Fruit fly (Drosophila melanogaster) whole organism, embryonic: ENCODE measurements around the gene mtsh.

Experiments used
- CG10267 ChIP-seq: fragments of 200-800 bp; sonication (Bioruptor generic); optimal IDR thresholded peaks from 2 replicates; lab custom pipeline; 2018; ENCODE audit warnings: missing biosample characterization, mild to moderate bottlenecking, missing genetic modification characterization, moderate library complexity
- CG10366 ChIP-seq: fragments of 200-800 bp; sonication (Bioruptor generic); IDR thresholded peaks from 2 replicates; pipeline ENCODE4 v1.3.6; 2022; ENCODE audit warnings: missing biosample characterization, missing genetic modification characterization
- CG10462 ChIP-seq: fragments of 200-800 bp; sonication (Bioruptor generic); optimal IDR thresholded peaks from 2 replicates; lab custom pipeline; 2016; ENCODE audit warnings: missing biosample characterization, missing genetic modification characterization
- CG11247 ChIP-seq: fragments of 200-800 bp; sonication (Bioruptor generic); IDR thresholded peaks from 2 replicates; pipeline ENCODE4 v1.3.6; 2022; ENCODE audit warnings: missing biosample characterization, missing genetic modification characterization
- CG11504 ChIP-seq: fragments of 200-800 bp; sonication (Bioruptor generic); optimal IDR thresholded peaks from 3 replicates; lab custom pipeline; 2019; ENCODE audit warnings: missing biosample characterization, mild to moderate bottlenecking, missing genetic modification characterization, moderate library complexity
- CG15479 ChIP-seq: fragments of 200-800 bp; sonication (Bioruptor generic); optimal IDR thresholded peaks from 3 replicates; lab custom pipeline; 2019; ENCODE audit warnings: missing biosample characterization, mild to moderate bottlenecking, missing genetic modification characterization, moderate library complexity
- CG16813 ChIP-seq: fragments of 200-800 bp; sonication (Bioruptor generic); IDR thresholded peaks from 3 replicates; pipeline ENCODE4 v1.3.6; 2022; ENCODE audit warnings: missing biosample characterization, missing genetic modification characterization; ENCODE audit not compliant: partially characterized antibody
- CG17385 ChIP-seq: fragments of 200-800 bp; sonication (Bioruptor generic); optimal IDR thresholded peaks from 3 replicates; lab custom pipeline; 2018; ENCODE audit warnings: missing biosample characterization, mild to moderate bottlenecking, missing genetic modification characterization
- CG17912 ChIP-seq: fragments of 200-800 bp; sonication (Bioruptor generic); optimal IDR thresholded peaks from 2 replicates; lab custom pipeline; 2018; ENCODE audit warnings: missing biosample characterization, mild to moderate bottlenecking, missing genetic modification characterization
- CG2120 ChIP-seq: fragments of 200-800 bp; sonication (Bioruptor generic); optimal IDR thresholded peaks from 3 replicates; lab custom pipeline; 2016; ENCODE audit warnings: missing biosample characterization, missing genetic modification characterization
- CG2199 ChIP-seq: fragments of 200-800 bp; sonication (Bioruptor generic); IDR thresholded peaks from 3 replicates; pipeline ENCODE4 v1.3.6; 2022; ENCODE audit warnings: missing biosample characterization, missing genetic modification characterization
- CG32767 ChIP-seq: fragments of 200-800 bp; sonication (Bioruptor generic); IDR thresholded peaks from 2 replicates; pipeline ENCODE4 v1.3.6; 2022; ENCODE audit warnings: missing biosample characterization, missing genetic modification characterization
- CG34376 ChIP-seq: fragments of 200-800 bp; sonication (Bioruptor generic); optimal IDR thresholded peaks from 2 replicates; lab custom pipeline; 2018; ENCODE audit warnings: missing biosample characterization, mild to moderate bottlenecking, missing genetic modification characterization
- CG4424 ChIP-seq: fragments of 200-800 bp; sonication (Bioruptor generic); optimal IDR thresholded peaks from 3 replicates; lab custom pipeline; 2016; ENCODE audit warnings: missing biosample characterization, missing genetic modification characterization
- CG7556 ChIP-seq: fragments of 200-800 bp; sonication (Bioruptor generic); optimal IDR thresholded peaks from 2 replicates; lab custom pipeline; 2017; ENCODE audit warnings: missing biosample characterization, mild to moderate bottlenecking, missing genetic modification characterization
- CHES-1-like ChIP-seq: fragments of 200-800 bp; sonication (Bioruptor generic); optimal IDR thresholded peaks from 2 replicates; lab custom pipeline; 2016; ENCODE audit warnings: missing biosample characterization, missing genetic modification characterization
- ERR ChIP-seq: fragments of 200-800 bp; sonication (Bioruptor generic); optimal IDR thresholded peaks from 2 replicates; lab custom pipeline; 2016; ENCODE audit warnings: missing biosample characterization, missing genetic modification characterization
- HLH4C ChIP-seq: fragments of 200-800 bp; sonication (Bioruptor generic); IDR thresholded peaks from 3 replicates; pipeline ENCODE4 v1.3.6; 2022; ENCODE audit warnings: missing biosample characterization, missing genetic modification characterization; ENCODE audit not compliant: partially characterized antibody
- Hr78 ChIP-seq, 2 experiments: fragments of 200-800 bp in 1 of 2; fragments of >200 bp in 1 of 2; sonication (Bioruptor generic) in 1 of 2; optimal IDR thresholded peaks; 2 replicates each; lab custom pipeline; 2017 to 2019; ENCODE audit warnings: missing biosample characterization in 2 of 2, missing genetic modification characterization in 2 of 2, mild to moderate bottlenecking in 1 of 2, moderate library complexity in 1 of 2
- MBD-R2 ChIP-seq: fragments of 200-800 bp; sonication (Bioruptor generic); IDR thresholded peaks from 2 replicates; pipeline ENCODE4 v1.3.6; 2022; ENCODE audit warnings: missing biosample characterization, missing genetic modification characterization
- Myb ChIP-seq: fragments of 200-800 bp; sonication (Bioruptor generic); optimal IDR thresholded peaks from 2 replicates; lab custom pipeline; 2016; ENCODE audit warnings: missing biosample characterization, missing genetic modification characterization
- Opbp ChIP-seq: fragments of 200-800 bp; sonication (Bioruptor generic); IDR thresholded peaks from 3 replicates; pipeline ENCODE4 v1.3.6; 2022; ENCODE audit warnings: missing biosample characterization, missing genetic modification characterization; ENCODE audit not compliant: partially characterized antibody
- Trl ChIP-seq, 3 experiments: fragments of >200 bp in 2 of 3; fragments of 200-800 bp in 1 of 3; sonication (Bioruptor generic) in 1 of 3; optimal IDR thresholded peaks; 2 replicates in 1 of 3; 3 replicates in 2 of 3; lab custom pipeline; 2016 to 2017; ENCODE audit warnings: missing biosample characterization in 1 of 3, missing genetic modification characterization in 1 of 3
- Vsx1 ChIP-seq: fragments of 200-800 bp; sonication (Bioruptor generic); optimal IDR thresholded peaks from 2 replicates; lab custom pipeline; 2017; ENCODE audit warnings: missing biosample characterization, mild to moderate bottlenecking, missing genetic modification characterization, missing genetic modification reagents
- amos ChIP-seq: fragments of 200-800 bp; sonication (Bioruptor generic); IDR thresholded peaks from 2 replicates; pipeline ENCODE4 v1.3.6; 2022; ENCODE audit warnings: missing biosample characterization, missing genetic modification characterization; ENCODE audit not compliant: partially characterized antibody
- ash1 ChIP-seq: fragments of 200-800 bp; sonication (Bioruptor generic); optimal IDR thresholded peaks from 2 replicates; lab custom pipeline; 2018; ENCODE audit warnings: missing biosample characterization, mild to moderate bottlenecking, missing genetic modification characterization
- cato ChIP-seq: fragments of 200-800 bp; sonication (Bioruptor generic); optimal IDR thresholded peaks from 2 replicates; lab custom pipeline; 2016; ENCODE audit warnings: missing biosample characterization, missing genetic modification characterization, borderline replicate concordance
- exex ChIP-seq: fragments of 200-800 bp; sonication (Bioruptor generic); optimal IDR thresholded peaks from 4 replicates; lab custom pipeline; 2018; ENCODE audit warnings: missing biosample characterization, mild to moderate bottlenecking, missing genetic modification characterization, moderate library complexity
- gcm ChIP-seq: fragments of 200-800 bp; sonication (Bioruptor generic); optimal IDR thresholded peaks from 2 replicates; lab custom pipeline; 2019; ENCODE audit warnings: missing biosample characterization, mild to moderate bottlenecking, missing genetic modification characterization, moderate library complexity
- gro ChIP-seq: fragments of 200-800 bp; sonication (Bioruptor generic); optimal IDR thresholded peaks from 2 replicates; lab custom pipeline; 2016; ENCODE audit warnings: missing biosample characterization, missing genetic modification characterization
- hb ChIP-seq: fragments of 200-800 bp; sonication (Bioruptor generic); IDR thresholded peaks from 3 replicates; pipeline ENCODE4 v1.3.6; 2022; ENCODE audit warnings: missing biosample characterization, missing genetic modification characterization; ENCODE audit not compliant: partially characterized antibody
- jumu ChIP-seq: fragments of 200-800 bp; sonication (Bioruptor generic); optimal IDR thresholded peaks from 3 replicates; lab custom pipeline; 2016; ENCODE audit warnings: missing biosample characterization, missing genetic modification characterization
- lov ChIP-seq, 2 experiments: fragments of 200-800 bp in 1 of 2; fragments of >200 bp in 1 of 2; sonication (Bioruptor generic) in 1 of 2; IDR thresholded peaks in 1 of 2; optimal IDR thresholded peaks in 1 of 2; 2 replicates in 1 of 2; 3 replicates in 1 of 2; pipeline versions ENCODE4 v1.3.6 to Lab custom; 2017 to 2022; ENCODE audit warnings: missing biosample characterization in 1 of 2, missing genetic modification characterization in 1 of 2
- nerfin-2 ChIP-seq: fragments of 200-800 bp; sonication (Bioruptor generic); IDR thresholded peaks from 2 replicates; pipeline ENCODE4 v1.3.6; 2022; ENCODE audit warnings: missing biosample characterization, missing genetic modification characterization; ENCODE audit not compliant: partially characterized antibody
- nmo ChIP-seq: fragments of 200-800 bp; sonication (Bioruptor generic); optimal IDR thresholded peaks from 2 replicates; lab custom pipeline; 2018; ENCODE audit warnings: missing biosample characterization, mild to moderate bottlenecking, missing genetic modification characterization, moderate library complexity
- nom ChIP-seq: fragments of 200-800 bp; sonication (Bioruptor generic); optimal IDR thresholded peaks from 2 replicates; lab custom pipeline; 2017; ENCODE audit warnings: missing biosample characterization, missing genetic modification characterization, mild to moderate bottlenecking, moderate library complexity, missing genetic modification reagents
- onecut ChIP-seq: fragments of 200-800 bp; sonication (Bioruptor generic); IDR thresholded peaks from 2 replicates; pipeline ENCODE4 v1.3.6; 2022; ENCODE audit warnings: missing biosample characterization, missing genetic modification characterization
- pan ChIP-seq, 4 experiments: fragments of >200 bp in 3 of 4; fragments of 200-800 bp in 1 of 4; sonication (Bioruptor generic) in 1 of 4; optimal IDR thresholded peaks in 3 of 4; IDR thresholded peaks in 1 of 4; 2 replicates each; pipeline versions ENCODE4 v1.3.6 to Lab custom; 2017 to 2022; ENCODE audit warnings: missing biosample characterization in 2 of 4, missing genetic modification characterization in 2 of 4, mixed read lengths in 1 of 4
- peb ChIP-seq: fragments of 200-800 bp; sonication (Bioruptor generic); IDR thresholded peaks from 2 replicates; pipeline ENCODE4 v1.3.6; 2022; ENCODE audit warnings: missing biosample characterization, missing genetic modification characterization
- scrt ChIP-seq: fragments of 200-800 bp; sonication (Bioruptor generic); optimal IDR thresholded peaks from 2 replicates; lab custom pipeline; 2018; ENCODE audit warnings: missing biosample characterization, mild to moderate bottlenecking, missing genetic modification characterization, moderate library complexity
- slbo ChIP-seq: fragments of 200-800 bp; sonication (Bioruptor generic); IDR thresholded peaks from 2 replicates; pipeline ENCODE4 v1.3.6; 2022; ENCODE audit warnings: missing biosample characterization, missing genetic modification characterization
- stwl ChIP-seq: fragments of 200-800 bp; sonication (Bioruptor generic); optimal IDR thresholded peaks from 3 replicates; lab custom pipeline; 2018; ENCODE audit warnings: missing biosample characterization, mild to moderate bottlenecking, missing genetic modification characterization, moderate library complexity

Gene mtsh

dm6 chr2L:8365701-8366643 lies 46.3 kb upstream of the mtsh start, which contains the start of gene Pp2A-29B (continued):
- no peak for TF ChIP-seq lov (optimal IDR thresholded peaks at IDR 0.05; lab: Kevin White, UChicago)
- no peak for TF ChIP-seq lov (GFP tag; IDR thresholded peaks at IDR 0.05; lab: Robert Waterston, UW)
- peak; percentile 99 for TF ChIP-seq HLH4C (GFP tag; lab: Robert Waterston, UW)
- peak; percentile 7 for TF ChIP-seq CG10462 (GFP tag; lab: Kevin White, UChicago)
- TF ChIP-seq CG4424: peak; percentile 38
- peak; percentile 99 for TF ChIP-seq hb (GFP tag; lab: Robert Waterston, UW)
- 0 out of 2 replicates have a peak, but pooled peaks have one; percentile 7 for TF ChIP-seq MBD-R2 (GFP tag; lab: Robert Waterston, UW)
- no peak for TF ChIP-seq Trl (optimal IDR thresholded peaks at IDR 0.05; lab: Kevin White, UChicago)
- peak; percentile 3 for TF ChIP-seq Trl (GFP tag; optimal IDR thresholded peaks at IDR 0.05; lab: Kevin White, UChicago)
- peak; percentile 21 for TF ChIP-seq CG34376
- peak; percentile 96 for TF ChIP-seq Opbp
- no peak for TF ChIP-seq nom (GFP tag; lab: Kevin White, UChicago)
- TF ChIP-seq slbo (GFP tag; lab: Robert Waterston, UW): peak; percentile 56; the same call in 1 of the 2 replicates
- peak; percentile 78 for TF ChIP-seq nmo (GFP tag; lab: Kevin White, UChicago)
- TF ChIP-seq onecut (GFP tag; lab: Robert Waterston, UW): no peak
- peak; percentile 51 for TF ChIP-seq stwl (tag; lab: Kevin White, UChicago)
- peak; percentile 19 for TF ChIP-seq CG2120
- peak; percentile 33; the same call in 1 of the 2 replicates for TF ChIP-seq CG32767 (GFP tag; lab: Robert Waterston, UW)
- no peak for TF ChIP-seq gcm (GFP tag; lab: Kevin White, UChicago)
- peak; percentile 6 for TF ChIP-seq CG17385
- peak; percentile 64 for TF ChIP-seq Vsx1 (GFP tag; lab: Kevin White, UChicago)
- TF ChIP-seq, all 482 proteins: peak for 162

- TF ChIP-seq ERR (GFP tag; lab: Kevin White, UChicago) (no peak), exex (peak; percentile 10), CG17385 (peak; percentile 29), nerfin-2 (GFP tag; lab: Robert Waterston, UW) (peak; percentile 80), CG2199 (GFP tag; lab: Robert Waterston, UW) (no peak), CG15479 (GFP tag; lab: Kevin White, UChicago) (no peak), ash1 (GFP tag; lab: Kevin White, UChicago) (no peak), peb (no peak), CG10366 (no peak), CG11247 (GFP tag; lab: Robert Waterston, UW) (no peak), amos (GFP tag; lab: Robert Waterston, UW) (peak; percentile 93), CG17912 (GFP tag; lab: Kevin White, UChicago) (peak; percentile 16), CG10267 (peak; percentile 63), CHES-1-like (GFP tag; lab: Kevin White, UChicago) (peak; percentile 8), Hr78 (GFP tag; optimal IDR thresholded peaks at IDR 0.05; lab: Kevin White, UChicago) (no peak), pan (optimal IDR thresholded peaks at IDR 0.05; lab: Kevin White, UChicago) (no peak), pan (GFP tag; optimal IDR thresholded peaks at IDR 0.05 in 1 of 2, IDR thresholded peaks at IDR 0.05 in 1 of 2) (no peak), CG16813 (GFP tag; lab: Robert Waterston, UW) (peak; percentile 95), gro (peak; percentile 29), CG11504 (peak; percentile 44), jumu (GFP tag; lab: Kevin White, UChicago) (no peak), cato (GFP tag; lab: Kevin White, UChicago) (no peak), scrt (GFP tag; lab: Kevin White, UChicago) (peak; percentile 10), CG7556 (GFP tag; lab: Kevin White, UChicago) (no peak), Myb (GFP tag; lab: Kevin White, UChicago) (peak; percentile 29), nom (GFP tag; lab: Kevin White, UChicago) (peak; percentile 32)
Observed at dm6 chr2L:8364006-8364956, 44.6 kb upstream of the mtsh start, which contains the start of the genes RpS13 and CSN8. RpS13 (minus strand) TSS chr2L:8364662. CSN8 (plus strand) TSS chr2L:8364855.
